Fruit fly (Drosophila melanogaster): ENCODE measurements around the gene CG34291.

dm6 chr3R:26425005-26425404 lies 576 bp downstream of the CG34291 start, which contains the start of gene CG6503:
- TF ChIP-seq Dll (optimal IDR thresholded peaks at IDR 0.05) (no peak), CG8478 (optimal IDR thresholded peaks at IDR 0.05) (no peak), usp (GFP tag; optimal IDR thresholded peaks at IDR 0.05) (no peak), EcR (GFP tag; optimal IDR thresholded peaks at IDR 0.05) (no peak), pan (optimal IDR thresholded peaks at IDR 0.05) (no peak)

All from whole organism.